Fruit fly (Drosophila melanogaster) whole organism, embryonic: ENCODE measurements around the gene mRpL16.

Experiments used
- Ada2b ChIP-seq: fragments of 200-800 bp; sonication (Bioruptor generic); IDR thresholded peaks from 2 replicates; pipeline ENCODE4 v1.3.6; 2022; ENCODE audit warnings: missing biosample characterization, missing genetic modification characterization
- Aef1 ChIP-seq: fragments of 200-800 bp; sonication (Bioruptor generic); IDR thresholded peaks from 3 replicates; pipeline ENCODE4 v1.3.6; 2022; ENCODE audit warnings: missing biosample characterization, missing genetic modification characterization
- B-H1 ChIP-seq: fragments of 200-800 bp; sonication (Bioruptor generic); IDR thresholded peaks from 3 replicates; pipeline ENCODE4 v1.3.6; 2022; ENCODE audit warnings: missing biosample characterization, missing genetic modification characterization
- BEAF-32 ChIP-seq: fragments of 200-800 bp; sonication (Bioruptor generic); optimal IDR thresholded peaks from 3 replicates; lab custom pipeline; 2017; ENCODE audit warnings: missing biosample characterization, missing genetic modification characterization, mild to moderate bottlenecking, moderate library complexity, missing genetic modification reagents
- CG10209 ChIP-seq: fragments of 200-800 bp; sonication (Bioruptor generic); optimal IDR thresholded peaks from 3 replicates; lab custom pipeline; 2017; ENCODE audit warnings: missing biosample characterization, mild to moderate bottlenecking, missing genetic modification characterization, missing genetic modification reagents
- CG10366 ChIP-seq: fragments of 200-800 bp; sonication (Bioruptor generic); IDR thresholded peaks from 2 replicates; pipeline ENCODE4 v1.3.6; 2022; ENCODE audit warnings: missing biosample characterization, missing genetic modification characterization
- CG11398 ChIP-seq: fragments of 200-800 bp; sonication (Bioruptor generic); optimal IDR thresholded peaks from 2 replicates; lab custom pipeline; 2016; ENCODE audit warnings: missing biosample characterization, missing genetic modification characterization
- CG13894 ChIP-seq: fragments of 200-800 bp; sonication (Bioruptor generic); optimal IDR thresholded peaks from 3 replicates; lab custom pipeline; 2018; ENCODE audit warnings: missing biosample characterization, mild to moderate bottlenecking, missing genetic modification characterization, moderate library complexity
- CG14014 ChIP-seq: fragments of 200-800 bp; sonication (Bioruptor generic); IDR thresholded peaks from 2 replicates; pipeline ENCODE4 v1.3.6; 2022; ENCODE audit warnings: missing biosample characterization, missing genetic modification characterization
- CG14860 ChIP-seq: fragments of 200-800 bp; sonication (Bioruptor generic); IDR thresholded peaks from 3 replicates; pipeline ENCODE4 v1.3.6; 2022; ENCODE audit warnings: missing biosample characterization, missing genetic modification characterization; ENCODE audit not compliant: partially characterized antibody
- CG17568 ChIP-seq: fragments of 200-800 bp; sonication (Bioruptor generic); optimal IDR thresholded peaks from 2 replicates; lab custom pipeline; 2018; ENCODE audit warnings: missing biosample characterization, mild to moderate bottlenecking, missing genetic modification characterization, moderate library complexity
- CG17829 ChIP-seq: fragments of 200-800 bp; optimal IDR thresholded peaks from 2 replicates; lab custom pipeline; 2019; ENCODE audit warnings: missing biosample characterization, mild to moderate bottlenecking, missing genetic modification characterization, moderate library complexity
- CG2116 ChIP-seq: fragments of 200-800 bp; sonication (Bioruptor generic); optimal IDR thresholded peaks from 3 replicates; lab custom pipeline; 2018; ENCODE audit warnings: missing biosample characterization, mild to moderate bottlenecking, missing genetic modification characterization
- CG2129 ChIP-seq: fragments of 200-800 bp; sonication (Bioruptor generic); IDR thresholded peaks from 2 replicates; pipeline ENCODE4 v1.3.6; 2022; ENCODE audit warnings: missing biosample characterization, missing genetic modification characterization; ENCODE audit not compliant: partially characterized antibody
- CG33557 ChIP-seq: fragments of 200-800 bp; sonication (Bioruptor generic); optimal IDR thresholded peaks from 2 replicates; lab custom pipeline; 2019; ENCODE audit warnings: missing biosample characterization, mild to moderate bottlenecking, missing genetic modification characterization, moderate library complexity
- CG3407 ChIP-seq: fragments of 200-800 bp; sonication (Bioruptor generic); optimal IDR thresholded peaks from 2 replicates; lab custom pipeline; 2018; ENCODE audit warnings: missing biosample characterization, mild to moderate bottlenecking, missing genetic modification characterization
- CG4360 ChIP-seq: fragments of 200-800 bp; sonication (Bioruptor generic); IDR thresholded peaks from 2 replicates; pipeline ENCODE4 v1.3.6; 2022; ENCODE audit warnings: missing biosample characterization, missing genetic modification characterization
- CG6683 ChIP-seq: fragments of 200-800 bp; sonication (Bioruptor generic); optimal IDR thresholded peaks from 2 replicates; lab custom pipeline; 2017; ENCODE audit warnings: missing biosample characterization, mild to moderate bottlenecking, missing genetic modification characterization, missing genetic modification reagents
- CG6791 ChIP-seq: fragments of 200-800 bp; sonication (Bioruptor generic); IDR thresholded peaks from 3 replicates; pipeline ENCODE4 v1.3.6; 2022; ENCODE audit warnings: missing biosample characterization, missing genetic modification characterization; ENCODE audit not compliant: partially characterized antibody
- CG7928 ChIP-seq: fragments of 200-800 bp; sonication (Bioruptor generic); optimal IDR thresholded peaks from 2 replicates; lab custom pipeline; 2017; ENCODE audit warnings: missing biosample characterization, mild to moderate bottlenecking, missing genetic modification characterization
- Fer2 ChIP-seq: fragments of 200-800 bp; sonication (Bioruptor generic); optimal IDR thresholded peaks from 2 replicates; lab custom pipeline; 2018; ENCODE audit warnings: missing biosample characterization, mild to moderate bottlenecking, missing genetic modification characterization, moderate library complexity
- Hr51 ChIP-seq, 2 experiments: fragments of 200-800 bp; sonication (Bioruptor generic); optimal IDR thresholded peaks; 2 replicates in 1 of 2; 3 replicates in 1 of 2; lab custom pipeline; 2016 to 2018; ENCODE audit warnings: missing biosample characterization in 2 of 2, missing genetic modification characterization in 2 of 2, mild to moderate bottlenecking in 1 of 2, moderate library complexity in 1 of 2
- Lim3 ChIP-seq: fragments of 200-800 bp; sonication (Bioruptor generic); IDR thresholded peaks from 2 replicates; pipeline ENCODE4 v1.3.6; 2022; ENCODE audit warnings: missing biosample characterization, missing genetic modification characterization
- Lpt ChIP-seq: fragments of >200 bp; optimal IDR thresholded peaks from 2 replicates; lab custom pipeline; 2018; ENCODE audit warnings: missing biosample characterization, missing genetic modification characterization
- MBD-R2 ChIP-seq: fragments of 200-800 bp; sonication (Bioruptor generic); IDR thresholded peaks from 2 replicates; pipeline ENCODE4 v1.3.6; 2022; ENCODE audit warnings: missing biosample characterization, missing genetic modification characterization
- Neu2 ChIP-seq: fragments of 200-800 bp; sonication (Bioruptor generic); optimal IDR thresholded peaks from 3 replicates; lab custom pipeline; 2016; ENCODE audit warnings: missing biosample characterization, missing genetic modification characterization, borderline replicate concordance
- Opbp ChIP-seq: fragments of 200-800 bp; sonication (Bioruptor generic); IDR thresholded peaks from 3 replicates; pipeline ENCODE4 v1.3.6; 2022; ENCODE audit warnings: missing biosample characterization, missing genetic modification characterization; ENCODE audit not compliant: partially characterized antibody
- Poxn ChIP-seq: fragments of 200-800 bp; sonication (Bioruptor generic); IDR thresholded peaks from 2 replicates; pipeline ENCODE4 v1.3.6; 2022; ENCODE audit warnings: missing biosample characterization, missing genetic modification characterization
- Stat92E ChIP-seq, 3 experiments: fragments of >200 bp in 2 of 3; fragments of 200-800 bp in 1 of 3; sonication (Bioruptor generic) in 1 of 3; optimal IDR thresholded peaks; 2 replicates each; lab custom pipeline; 2017 to 2019; ENCODE audit warnings: missing biosample characterization in 3 of 3, missing genetic modification characterization in 3 of 3, mild to moderate bottlenecking in 1 of 3, moderate library complexity in 1 of 3
- ato ChIP-seq: fragments of 200-800 bp; sonication (Bioruptor generic); IDR thresholded peaks from 2 replicates; pipeline ENCODE4 v1.3.6; 2022; ENCODE audit warnings: missing biosample characterization, missing genetic modification characterization; ENCODE audit not compliant: partially characterized antibody
- chinmo ChIP-seq: fragments of 200-800 bp; sonication (Bioruptor generic); IDR thresholded peaks from 4 replicates; pipeline ENCODE4 v1.3.6; 2022; ENCODE audit warnings: missing biosample characterization, missing genetic modification characterization; ENCODE audit not compliant: partially characterized antibody
- ci ChIP-seq: fragments of 200-800 bp; sonication (Bioruptor generic); IDR thresholded peaks from 3 replicates; pipeline ENCODE4 v1.3.6; 2022; ENCODE audit warnings: missing biosample characterization, missing genetic modification characterization
- dan ChIP-seq: fragments of 200-800 bp; sonication (Bioruptor generic); IDR thresholded peaks from 2 replicates; pipeline ENCODE4 v1.3.6; 2022; ENCODE audit warnings: missing biosample characterization, missing genetic modification characterization
- disco-r ChIP-seq: fragments of 200-800 bp; sonication (Bioruptor generic); optimal IDR thresholded peaks from 2 replicates; lab custom pipeline; 2016; ENCODE audit warnings: missing biosample characterization, missing genetic modification characterization
- ems ChIP-seq: fragments of 200-800 bp; sonication (Bioruptor generic); optimal IDR thresholded peaks from 3 replicates; lab custom pipeline; 2016; ENCODE audit warnings: missing biosample characterization, missing genetic modification characterization
- gro ChIP-seq: fragments of 200-800 bp; sonication (Bioruptor generic); optimal IDR thresholded peaks from 2 replicates; lab custom pipeline; 2016; ENCODE audit warnings: missing biosample characterization, missing genetic modification characterization
- hb ChIP-seq: fragments of 200-800 bp; sonication (Bioruptor generic); IDR thresholded peaks from 3 replicates; pipeline ENCODE4 v1.3.6; 2022; ENCODE audit warnings: missing biosample characterization, missing genetic modification characterization; ENCODE audit not compliant: partially characterized antibody
- inv ChIP-seq: fragments of 200-800 bp; sonication (Bioruptor generic); IDR thresholded peaks from 2 replicates; pipeline ENCODE4 v1.3.6; 2022; ENCODE audit warnings: missing biosample characterization, missing genetic modification characterization; ENCODE audit not compliant: partially characterized antibody
- klu ChIP-seq: fragments of 200-800 bp; sonication (Bioruptor generic); IDR thresholded peaks from 2 replicates; pipeline ENCODE4 v1.3.6; 2022; ENCODE audit warnings: missing biosample characterization, missing genetic modification characterization
- mld ChIP-seq: fragments of 200-800 bp; sonication (Bioruptor generic); IDR thresholded peaks from 3 replicates; pipeline ENCODE4 v1.3.6; 2022; ENCODE audit warnings: missing biosample characterization, missing genetic modification characterization; ENCODE audit not compliant: partially characterized antibody
- nerfin-1 ChIP-seq: fragments of 200-800 bp; sonication (Bioruptor generic); optimal IDR thresholded peaks from 3 replicates; lab custom pipeline; 2019; ENCODE audit warnings: missing biosample characterization, mild to moderate bottlenecking, missing genetic modification characterization, moderate library complexity
- pita ChIP-seq: fragments of 200-800 bp; sonication (Bioruptor generic); optimal IDR thresholded peaks from 2 replicates; lab custom pipeline; 2017; ENCODE audit warnings: missing biosample characterization, mild to moderate bottlenecking, missing genetic modification characterization
- ro ChIP-seq: fragments of 200-800 bp; sonication (Bioruptor generic); IDR thresholded peaks from 2 replicates; pipeline ENCODE4 v1.3.6; 2022; ENCODE audit warnings: missing biosample characterization, missing genetic modification characterization
- run ChIP-seq: fragments of 200-800 bp; sonication (Bioruptor generic); optimal IDR thresholded peaks from 3 replicates; lab custom pipeline; 2018; ENCODE audit warnings: missing biosample characterization, mild to moderate bottlenecking, missing genetic modification characterization
- sim ChIP-seq: fragments of 200-800 bp; sonication (Bioruptor generic); IDR thresholded peaks from 2 replicates; pipeline ENCODE4 v1.3.6; 2022; ENCODE audit warnings: missing biosample characterization, missing genetic modification characterization
- sr ChIP-seq: fragments of 200-800 bp; sonication (Bioruptor generic); IDR thresholded peaks from 3 replicates; pipeline ENCODE4 v1.3.6; 2022; ENCODE audit warnings: missing biosample characterization, missing genetic modification characterization
- tll ChIP-seq, 2 experiments: fragments of 200-800 bp in 1 of 2; fragments of >200 bp in 1 of 2; sonication (Bioruptor generic) in 1 of 2; optimal IDR thresholded peaks; 2 replicates each; lab custom pipeline; 2017 to 2019; ENCODE audit warnings: missing biosample characterization in 2 of 2, missing genetic modification characterization in 2 of 2, mild to moderate bottlenecking in 1 of 2, moderate library complexity in 1 of 2
- tna ChIP-seq: fragments of 200-800 bp; sonication (Bioruptor generic); IDR thresholded peaks from 2 replicates; pipeline ENCODE4 v1.3.6; 2022; ENCODE audit warnings: missing biosample characterization, missing genetic modification characterization; ENCODE audit not compliant: partially characterized antibody
- wor ChIP-seq: fragments of 200-800 bp; sonication (Bioruptor generic); IDR thresholded peaks from 2 replicates; pipeline ENCODE4 v1.3.6; 2022; ENCODE audit warnings: missing biosample characterization, missing genetic modification characterization

The mRpL16 gene

DNA sequence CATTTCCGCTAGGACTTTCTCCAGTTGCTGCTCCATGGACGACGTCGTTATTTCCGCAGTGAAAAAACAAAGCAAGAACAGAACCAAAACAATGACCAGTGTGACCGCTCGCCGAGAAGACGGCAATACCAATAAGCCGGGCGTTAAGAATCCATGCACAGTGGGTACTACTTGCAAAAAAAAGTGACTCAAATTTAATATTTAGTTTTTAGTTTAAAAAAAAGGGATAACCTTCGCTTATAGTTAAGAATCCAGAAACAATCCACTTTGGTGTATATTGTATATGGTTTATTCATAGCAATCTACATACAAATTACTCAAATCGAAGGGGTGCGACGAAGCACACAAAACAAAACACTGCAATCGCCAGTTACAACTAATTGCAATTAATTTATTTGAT lies 31.2 kb upstream of the mRpL16 start, which contains the start of gene Lamtor5 (continued):
- no peak for TF ChIP-seq Opbp (GFP tag; lab: Robert Waterston, UW)
- TF ChIP-seq klu (GFP tag; lab: Robert Waterston, UW), result peak; percentile 15; the same call in 1 of the 2 replicates
- no peak for TF ChIP-seq Neu2
- TF ChIP-seq ato (GFP tag; lab: Robert Waterston, UW), result no peak; the same call in 1 of the 2 replicates
- no peak for TF ChIP-seq Poxn (GFP tag; lab: Robert Waterston, UW)
- TF ChIP-seq tll (GFP tag; optimal IDR thresholded peaks at IDR 0.05; lab: Kevin White, UChicago), result no peak
- TF ChIP-seq chinmo (GFP tag; lab: Robert Waterston, UW), result no peak
- TF ChIP-seq wor (GFP tag; lab: Robert Waterston, UW), result no peak
- no peak for TF ChIP-seq tna (GFP tag; lab: Robert Waterston, UW)
- peak; percentile 69 for TF ChIP-seq ci (GFP tag; lab: Robert Waterston, UW)
- no peak for TF ChIP-seq Lim3 (GFP tag; lab: Robert Waterston, UW)
- TF ChIP-seq CG33557 (GFP tag; lab: Kevin White, UChicago), result no peak
- peak; percentile 46 for TF ChIP-seq ems (GFP tag; lab: Kevin White, UChicago)
- TF ChIP-seq nerfin-1, result peak; percentile 30
- TF ChIP-seq B-H1 (GFP tag; lab: Robert Waterston, UW), result peak; percentile 21; the same call in 1 of the 3 replicates
- TF ChIP-seq CG3407 (GFP tag; lab: Kevin White, UChicago), result no peak
- no peak for TF ChIP-seq CG2116 (GFP tag; lab: Kevin White, UChicago)
- no peak for TF ChIP-seq Lpt
- no peak for TF ChIP-seq mld (GFP tag; lab: Robert Waterston, UW)
- TF ChIP-seq CG14014 (GFP tag; lab: Robert Waterston, UW), result peak; percentile 34; the same call in 1 of the 2 replicates
- TF ChIP-seq Ada2b (GFP tag; lab: Robert Waterston, UW), result no peak
- no peak for TF ChIP-seq inv (GFP tag; lab: Robert Waterston, UW)
- peak in 1 of 3 experiments; percentile 15 for TF ChIP-seq Stat92E (GFP tag; optimal IDR thresholded peaks at IDR 0.05; lab: Kevin White, UChicago)
- peak; percentile 23 for TF ChIP-seq gro (GFP tag; lab: Kevin White, UChicago)
- TF ChIP-seq run (tag; lab: Kevin White, UChicago), result no peak
- no peak for TF ChIP-seq CG14860 (GFP tag; lab: Robert Waterston, UW)
- no peak for TF ChIP-seq CG7928 (GFP tag; lab: Kevin White, UChicago)
- TF ChIP-seq pita (GFP tag; lab: Kevin White, UChicago), result no peak
- TF ChIP-seq CG4360 (GFP tag; lab: Robert Waterston, UW), result no peak
- peak; percentile 27; the same call in 1 of the 3 replicates for TF ChIP-seq Aef1
- TF ChIP-seq MBD-R2 (GFP tag; lab: Robert Waterston, UW), result peak; percentile 88
- no peak for TF ChIP-seq Fer2 (tag; lab: Kevin White, UChicago)
- no peak for TF ChIP-seq sr (GFP tag; lab: Robert Waterston, UW)
- TF ChIP-seq dan (GFP tag; lab: Robert Waterston, UW), result no peak
- TF ChIP-seq hb, result no peak
- TF ChIP-seq CG6683 (GFP tag; lab: Kevin White, UChicago), result no peak
- no peak for TF ChIP-seq disco-r
- 0 out of 2 replicates have a peak, but pooled peaks have one; percentile 20 for TF ChIP-seq CG10366
- TF ChIP-seq sim (GFP tag; lab: Robert Waterston, UW), result no peak
- TF ChIP-seq Hr51 (GFP tag; optimal IDR thresholded peaks at IDR 0.05; lab: Kevin White, UChicago), result peak in 1 of 2 experiments; percentile 39
- TF ChIP-seq ro (GFP tag; lab: Robert Waterston, UW), result no peak
- TF ChIP-seq CG2129 (GFP tag; lab: Robert Waterston, UW), result no peak
- TF ChIP-seq CG17568, result no peak
- TF ChIP-seq CG11398 (GFP tag; lab: Kevin White, UChicago), result no peak
- no peak for TF ChIP-seq CG6791 (GFP tag; lab: Robert Waterston, UW)
- TF ChIP-seq CG10209 (GFP tag; lab: Kevin White, UChicago), result peak; percentile 5
- TF ChIP-seq CG17829 (tag; lab: Kevin White, UChicago), result peak; percentile 56
- peak; percentile 15 for TF ChIP-seq BEAF-32 (GFP tag; lab: Kevin White, UChicago)
- TF ChIP-seq CG13894 (tag; lab: Kevin White, UChicago), result peak; percentile 43
